Fruit fly (Drosophila melanogaster) whole organism, embryonic: ENCODE results near the gene CG7362.

Experiments
- Ada2b ChIP-seq: fragments of 200-800 bp; sonication (Bioruptor generic); IDR thresholded peaks from 2 replicates; pipeline ENCODE4 v1.3.6; 2022; ENCODE audit warnings: missing biosample characterization, missing genetic modification characterization
- Antp ChIP-seq: fragments of 200-800 bp; sonication (Bioruptor generic); optimal IDR thresholded peaks from 3 replicates; lab custom pipeline; 2016; ENCODE audit warnings: missing biosample characterization, missing genetic modification characterization
- Atf6 ChIP-seq: fragments of 200-800 bp; sonication (Bioruptor generic); IDR thresholded peaks from 2 replicates; pipeline ENCODE4 v1.3.6; 2022; ENCODE audit warnings: missing biosample characterization, missing genetic modification characterization
- B-H1 ChIP-seq: fragments of 200-800 bp; sonication (Bioruptor generic); IDR thresholded peaks from 3 replicates; pipeline ENCODE4 v1.3.6; 2022; ENCODE audit warnings: missing biosample characterization, missing genetic modification characterization
- BtbVII ChIP-seq: fragments of 200-800 bp; sonication (Bioruptor generic); optimal IDR thresholded peaks from 3 replicates; lab custom pipeline; 2017; ENCODE audit warnings: missing biosample characterization, mild to moderate bottlenecking, missing genetic modification characterization
- CG10959 ChIP-seq: fragments of 200-800 bp; sonication (Bioruptor generic); IDR thresholded peaks from 2 replicates; pipeline ENCODE4 v1.3.6; 2022; ENCODE audit warnings: missing biosample characterization, missing genetic modification characterization
- CG10979 ChIP-seq: fragments of 200-800 bp; sonication (Bioruptor generic); optimal IDR thresholded peaks from 2 replicates; lab custom pipeline; 2018; ENCODE audit warnings: missing biosample characterization, mild to moderate bottlenecking, missing genetic modification characterization, moderate library complexity
- CG12391 ChIP-seq: fragments of 200-800 bp; sonication (Bioruptor generic); optimal IDR thresholded peaks from 3 replicates; lab custom pipeline; 2018; ENCODE audit warnings: missing biosample characterization, mild to moderate bottlenecking, missing genetic modification characterization, moderate library complexity
- CG13775 ChIP-seq: fragments of 200-800 bp; sonication (Bioruptor generic); optimal IDR thresholded peaks from 3 replicates; lab custom pipeline; 2017; ENCODE audit warnings: missing biosample characterization, mild to moderate bottlenecking, missing genetic modification characterization
- CG17359 ChIP-seq: fragments of 200-800 bp; sonication (Bioruptor generic); optimal IDR thresholded peaks from 3 replicates; lab custom pipeline; 2018; ENCODE audit warnings: missing biosample characterization, mild to moderate bottlenecking, missing genetic modification characterization, moderate library complexity
- CG17361 ChIP-seq: fragments of 200-800 bp; sonication (Bioruptor generic); IDR thresholded peaks from 3 replicates; pipeline ENCODE4 v1.3.6; 2022; ENCODE audit warnings: missing biosample characterization, missing genetic modification characterization
- CG17829 ChIP-seq: fragments of 200-800 bp; optimal IDR thresholded peaks from 2 replicates; lab custom pipeline; 2019; ENCODE audit warnings: missing biosample characterization, mild to moderate bottlenecking, missing genetic modification characterization, moderate library complexity
- CG17912 ChIP-seq: fragments of 200-800 bp; sonication (Bioruptor generic); optimal IDR thresholded peaks from 2 replicates; lab custom pipeline; 2018; ENCODE audit warnings: missing biosample characterization, mild to moderate bottlenecking, missing genetic modification characterization
- CG18262 ChIP-seq: fragments of 200-800 bp; optimal IDR thresholded peaks from 3 replicates; lab custom pipeline; 2019; ENCODE audit warnings: missing biosample characterization, mild to moderate bottlenecking, missing genetic modification characterization, moderate library complexity
- CG18476 ChIP-seq: fragments of 200-800 bp; sonication (Bioruptor generic); optimal IDR thresholded peaks from 2 replicates; lab custom pipeline; 2016; ENCODE audit warnings: missing biosample characterization, mild to moderate bottlenecking, missing genetic modification characterization
- CG18619 ChIP-seq: fragments of 200-800 bp; sonication (Bioruptor generic); optimal IDR thresholded peaks from 3 replicates; lab custom pipeline; 2017; ENCODE audit warnings: missing biosample characterization, mild to moderate bottlenecking, missing genetic modification characterization
- CG2875 ChIP-seq: fragments of 200-800 bp; sonication (Bioruptor generic); optimal IDR thresholded peaks from 2 replicates; lab custom pipeline; 2017; ENCODE audit warnings: missing biosample characterization, mild to moderate bottlenecking, missing genetic modification characterization, missing genetic modification reagents
- CG31224 ChIP-seq: fragments of 200-800 bp; sonication (Bioruptor generic); IDR thresholded peaks from 2 replicates; pipeline ENCODE4 v1.3.6; 2022; ENCODE audit warnings: missing biosample characterization, missing genetic modification characterization
- CG3163 ChIP-seq: fragments of 200-800 bp; sonication (Bioruptor generic); optimal IDR thresholded peaks from 3 replicates; lab custom pipeline; 2016; ENCODE audit warnings: missing biosample characterization, missing genetic modification characterization
- CG5953 ChIP-seq: fragments of 200-800 bp; sonication (Bioruptor generic); IDR thresholded peaks from 2 replicates; pipeline ENCODE4 v1.3.6; 2022; ENCODE audit warnings: missing biosample characterization, missing genetic modification characterization
- CG6654 ChIP-seq: fragments of 200-800 bp; sonication (Bioruptor generic); optimal IDR thresholded peaks from 2 replicates; lab custom pipeline; 2017; ENCODE audit warnings: missing biosample characterization, mild to moderate bottlenecking, missing genetic modification characterization
- CG6765 ChIP-seq: fragments of 200-800 bp; sonication (Bioruptor generic); optimal IDR thresholded peaks from 3 replicates; lab custom pipeline; 2017; ENCODE audit warnings: missing biosample characterization, mild to moderate bottlenecking, missing genetic modification characterization
- CG7271 ChIP-seq: fragments of 200-800 bp; sonication (Bioruptor generic); optimal IDR thresholded peaks from 2 replicates; lab custom pipeline; 2018; ENCODE audit warnings: missing biosample characterization, mild to moderate bottlenecking, missing genetic modification characterization, moderate library complexity
- CG8765 ChIP-seq: fragments of 200-800 bp; sonication (Bioruptor generic); IDR thresholded peaks from 2 replicates; pipeline ENCODE4 v1.3.6; 2022; ENCODE audit warnings: missing biosample characterization, missing genetic modification characterization
- CG9609 ChIP-seq: fragments of 200-800 bp; sonication (Bioruptor generic); optimal IDR thresholded peaks from 3 replicates; lab custom pipeline; 2016; ENCODE audit warnings: missing biosample characterization, missing genetic modification characterization
- Dad ChIP-seq: fragments of 200-800 bp; sonication (Bioruptor generic); optimal IDR thresholded peaks from 3 replicates; lab custom pipeline; 2016; ENCODE audit warnings: missing biosample characterization, missing genetic modification characterization
- Dll ChIP-seq: fragments of 200-800 bp; sonication (Bioruptor generic); IDR thresholded peaks from 4 replicates; pipeline ENCODE4 v1.3.6; 2022; ENCODE audit warnings: missing biosample characterization, missing genetic modification characterization; ENCODE audit not compliant: partially characterized antibody
- Drgx ChIP-seq: fragments of 200-800 bp; sonication (Bioruptor generic); IDR thresholded peaks from 2 replicates; pipeline ENCODE4 v1.3.6; 2022; ENCODE audit warnings: missing biosample characterization, missing genetic modification characterization
- HLH3B ChIP-seq: fragments of 200-800 bp; sonication (Bioruptor generic); IDR thresholded peaks from 2 replicates; pipeline ENCODE4 v1.3.6; 2022; ENCODE audit warnings: missing biosample characterization, missing genetic modification characterization
- HLH54F ChIP-seq: fragments of 200-800 bp; sonication (Bioruptor generic); optimal IDR thresholded peaks from 3 replicates; lab custom pipeline; 2016; ENCODE audit warnings: missing biosample characterization, missing genetic modification characterization
- HmgZ ChIP-seq: fragments of 200-800 bp; sonication (Bioruptor generic); optimal IDR thresholded peaks from 2 replicates; lab custom pipeline; 2018; ENCODE audit warnings: missing biosample characterization, mild to moderate bottlenecking, missing genetic modification characterization
- MBD-R2 ChIP-seq: fragments of 200-800 bp; sonication (Bioruptor generic); IDR thresholded peaks from 2 replicates; pipeline ENCODE4 v1.3.6; 2022; ENCODE audit warnings: missing biosample characterization, missing genetic modification characterization
- NC2α ChIP-seq: fragments of 200-800 bp; sonication (Bioruptor generic); optimal IDR thresholded peaks from 2 replicates; lab custom pipeline; 2016; ENCODE audit warnings: missing biosample characterization, missing genetic modification characterization
- Nf-YA ChIP-seq: fragments of 200-800 bp; sonication (Bioruptor generic); IDR thresholded peaks from 2 replicates; pipeline ENCODE4 v1.3.6; 2022; ENCODE audit warnings: missing biosample characterization, missing genetic modification characterization
- Opbp ChIP-seq: fragments of 200-800 bp; sonication (Bioruptor generic); IDR thresholded peaks from 3 replicates; pipeline ENCODE4 v1.3.6; 2022; ENCODE audit warnings: missing biosample characterization, missing genetic modification characterization; ENCODE audit not compliant: partially characterized antibody
- Scr ChIP-seq: fragments of 200-800 bp; sonication (Bioruptor generic); IDR thresholded peaks from 2 replicates; pipeline ENCODE4 v1.3.6; 2022; ENCODE audit warnings: missing biosample characterization, missing genetic modification characterization; ENCODE audit not compliant: partially characterized antibody
- bowl ChIP-seq: fragments of 200-800 bp; sonication (Bioruptor generic); IDR thresholded peaks from 2 replicates; pipeline ENCODE4 v1.3.6; 2022; ENCODE audit warnings: missing biosample characterization, missing genetic modification characterization
- cad ChIP-seq: fragments of >200 bp; optimal IDR thresholded peaks from 2 replicates; lab custom pipeline; 2017; ENCODE audit warnings: missing biosample characterization, missing genetic modification characterization
- ems ChIP-seq: fragments of 200-800 bp; sonication (Bioruptor generic); optimal IDR thresholded peaks from 3 replicates; lab custom pipeline; 2016; ENCODE audit warnings: missing biosample characterization, missing genetic modification characterization
- gcm ChIP-seq: fragments of 200-800 bp; sonication (Bioruptor generic); optimal IDR thresholded peaks from 2 replicates; lab custom pipeline; 2019; ENCODE audit warnings: missing biosample characterization, mild to moderate bottlenecking, missing genetic modification characterization, moderate library complexity
- hb ChIP-seq: fragments of 200-800 bp; sonication (Bioruptor generic); IDR thresholded peaks from 3 replicates; pipeline ENCODE4 v1.3.6; 2022; ENCODE audit warnings: missing biosample characterization, missing genetic modification characterization; ENCODE audit not compliant: partially characterized antibody
- jumu ChIP-seq: fragments of 200-800 bp; sonication (Bioruptor generic); optimal IDR thresholded peaks from 3 replicates; lab custom pipeline; 2016; ENCODE audit warnings: missing biosample characterization, missing genetic modification characterization
- nau ChIP-seq: fragments of 200-800 bp; sonication (Bioruptor generic); optimal IDR thresholded peaks from 3 replicates; lab custom pipeline; 2017; ENCODE audit warnings: missing biosample characterization, mild to moderate bottlenecking, missing genetic modification characterization, missing genetic modification reagents
- odd ChIP-seq: fragments of 200-800 bp; sonication (Bioruptor generic); optimal IDR thresholded peaks from 2 replicates; lab custom pipeline; 2017; ENCODE audit warnings: missing biosample characterization, mild to moderate bottlenecking, missing genetic modification characterization
- peb ChIP-seq: fragments of 200-800 bp; sonication (Bioruptor generic); IDR thresholded peaks from 2 replicates; pipeline ENCODE4 v1.3.6; 2022; ENCODE audit warnings: missing biosample characterization, missing genetic modification characterization
- sd ChIP-seq: fragments of 200-800 bp; sonication (Bioruptor generic); optimal IDR thresholded peaks from 3 replicates; lab custom pipeline; 2018; ENCODE audit warnings: missing biosample characterization, mild to moderate bottlenecking, missing genetic modification characterization, moderate library complexity
- sens-2 ChIP-seq: fragments of 200-800 bp; sonication (Bioruptor generic); IDR thresholded peaks from 2 replicates; pipeline ENCODE4 v1.3.6; 2022; ENCODE audit warnings: missing biosample characterization, missing genetic modification characterization
- sim ChIP-seq: fragments of 200-800 bp; sonication (Bioruptor generic); IDR thresholded peaks from 2 replicates; pipeline ENCODE4 v1.3.6; 2022; ENCODE audit warnings: missing biosample characterization, missing genetic modification characterization
- slbo ChIP-seq: fragments of 200-800 bp; sonication (Bioruptor generic); IDR thresholded peaks from 2 replicates; pipeline ENCODE4 v1.3.6; 2022; ENCODE audit warnings: missing biosample characterization, missing genetic modification characterization
- slou ChIP-seq: fragments of 200-800 bp; sonication (Bioruptor generic); optimal IDR thresholded peaks from 3 replicates; lab custom pipeline; 2016; ENCODE audit warnings: missing biosample characterization, missing genetic modification characterization
- trh ChIP-seq: fragments of 200-800 bp; sonication (Bioruptor generic); optimal IDR thresholded peaks from 2 replicates; lab custom pipeline; 2016; ENCODE audit warnings: missing biosample characterization, missing genetic modification characterization

Gene CG7362

DNA sequence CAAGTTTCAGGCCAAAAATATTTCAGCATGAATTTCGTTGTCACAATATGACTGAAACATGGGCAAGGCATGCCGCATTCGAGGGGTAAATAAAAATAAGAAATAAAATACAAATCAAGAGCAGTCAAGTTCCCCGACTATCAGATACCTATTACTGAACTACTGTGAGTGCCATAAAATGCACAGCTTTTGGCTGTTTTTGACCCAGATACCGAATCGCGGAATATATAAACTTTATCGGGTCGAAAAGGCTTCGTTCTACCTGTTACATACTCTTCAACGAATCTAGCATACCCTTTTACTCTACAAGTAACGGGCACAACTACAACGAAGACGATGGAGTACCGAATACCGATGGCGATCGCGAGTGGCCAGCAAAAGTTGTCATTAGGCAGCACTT lies 47.4 kb downstream of the CG7362 start (continued):
- TF ChIP-seq odd (GFP tag; lab: Kevin White, UChicago) (no peak), CG2875 (GFP tag; lab: Kevin White, UChicago) (no peak), nau (GFP tag; lab: Kevin White, UChicago) (no peak), BtbVII (GFP tag; lab: Kevin White, UChicago) (peak; percentile 28), B-H1 (GFP tag; lab: Robert Waterston, UW) (peak; percentile 55; the same call in 2 of the 3 replicates), CG8765 (GFP tag; lab: Robert Waterston, UW) (0 out of 2 replicates have a peak, but pooled peaks have one; percentile 8), sd (peak; percentile 89), ems (GFP tag; lab: Kevin White, UChicago) (peak; percentile 41), Scr (GFP tag; lab: Robert Waterston, UW) (peak; percentile 57), peb (GFP tag; lab: Robert Waterston, UW) (no peak), Drgx (peak; percentile 79), CG9609 (GFP tag; lab: Kevin White, UChicago) (peak; percentile 58), CG7271 (tag; lab: Kevin White, UChicago) (no peak), HLH3B (GFP tag; lab: Robert Waterston, UW) (peak; percentile 72), sim (GFP tag; lab: Robert Waterston, UW) (0 out of 2 replicates have a peak, but pooled peaks have one; percentile 16), CG17361 (GFP tag; lab: Robert Waterston, UW) (peak; percentile 43; the same call in 1 of the 3 replicates), HLH54F (GFP tag; lab: Kevin White, UChicago) (peak; percentile 71), jumu (peak; percentile 37), MBD-R2 (GFP tag; lab: Robert Waterston, UW) (peak; percentile 47; the same call in 1 of the 2 replicates), CG6654 (no peak), Ada2b (GFP tag; lab: Robert Waterston, UW) (peak; percentile 76), trh (GFP tag; lab: Kevin White, UChicago) (no peak), gcm (GFP tag; lab: Kevin White, UChicago) (no peak), Nf-YA (peak; percentile 52), slou (GFP tag; lab: Kevin White, UChicago) (no peak), CG17359 (tag; lab: Kevin White, UChicago) (peak; percentile 51), CG10979 (tag; lab: Kevin White, UChicago) (peak; percentile 16), CG18476 (GFP tag; lab: Kevin White, UChicago) (no peak), CG12391 (tag; lab: Kevin White, UChicago) (peak; percentile 25), Atf6 (peak; percentile 87), CG17829 (tag; lab: Kevin White, UChicago) (peak; percentile 2), Antp (GFP tag; lab: Kevin White, UChicago) (peak; percentile 43), CG13775 (GFP tag; lab: Kevin White, UChicago) (peak; percentile 22), CG3163 (GFP tag; lab: Kevin White, UChicago) (no peak), CG5953 (peak; percentile 73), CG18619 (peak; percentile 17), bowl (GFP tag; lab: Robert Waterston, UW) (0 out of 2 replicates have a peak, but pooled peaks have one; percentile 52), sens-2 (GFP tag; lab: Robert Waterston, UW) (peak; percentile 56), Dll (GFP tag; lab: Robert Waterston, UW) (peak; percentile 60; the same call in 2 of the 4 replicates), Dad (peak; percentile 13), CG18262 (tag; lab: Kevin White, UChicago) (no peak), Opbp (GFP tag; lab: Robert Waterston, UW) (no peak), CG17912 (no peak), slbo (GFP tag; lab: Robert Waterston, UW) (peak; percentile 83), CG10959 (GFP tag; lab: Robert Waterston, UW) (no peak), HmgZ (peak; percentile 16), CG6765 (GFP tag; lab: Kevin White, UChicago) (no peak), hb (GFP tag; lab: Robert Waterston, UW) (peak; percentile 74; the same call in 2 of the 3 replicates), NC2α (no peak), cad (GFP tag; lab: Kevin White, UChicago) (no peak), CG31224 (GFP tag; lab: Robert Waterston, UW) (peak; percentile 40; the same call in 1 of the 2 replicates)
